Fruit fly (Drosophila melanogaster) whole organism, embryonic: Measurements from ENCODE around the gene cv-c.

Experiments used
- B-H1 ChIP-seq: fragments of 200-800 bp; sonication (Bioruptor generic); IDR thresholded peaks from 3 replicates; pipeline ENCODE4 v1.3.6; 2022; ENCODE audit warnings: missing biosample characterization, missing genetic modification characterization
- Bgb ChIP-seq: fragments of 200-800 bp; sonication (Bioruptor generic); IDR thresholded peaks from 2 replicates; pipeline ENCODE4 v1.3.6; 2022; ENCODE audit warnings: missing biosample characterization, missing genetic modification characterization; ENCODE audit not compliant: partially characterized antibody
- BtbVII ChIP-seq: fragments of 200-800 bp; sonication (Bioruptor generic); optimal IDR thresholded peaks from 3 replicates; lab custom pipeline; 2017; ENCODE audit warnings: missing biosample characterization, mild to moderate bottlenecking, missing genetic modification characterization
- CG10959 ChIP-seq: fragments of 200-800 bp; sonication (Bioruptor generic); IDR thresholded peaks from 2 replicates; pipeline ENCODE4 v1.3.6; 2022; ENCODE audit warnings: missing biosample characterization, missing genetic modification characterization
- CG11504 ChIP-seq: fragments of 200-800 bp; sonication (Bioruptor generic); optimal IDR thresholded peaks from 3 replicates; lab custom pipeline; 2019; ENCODE audit warnings: missing biosample characterization, mild to moderate bottlenecking, missing genetic modification characterization, moderate library complexity
- CG12391 ChIP-seq: fragments of 200-800 bp; sonication (Bioruptor generic); optimal IDR thresholded peaks from 3 replicates; lab custom pipeline; 2018; ENCODE audit warnings: missing biosample characterization, mild to moderate bottlenecking, missing genetic modification characterization, moderate library complexity
- CG13296 ChIP-seq: fragments of 200-800 bp; sonication (Bioruptor generic); optimal IDR thresholded peaks from 3 replicates; lab custom pipeline; 2018; ENCODE audit warnings: missing biosample characterization, mild to moderate bottlenecking, missing genetic modification characterization
- CG14050 ChIP-seq: fragments of 200-800 bp; sonication (Bioruptor generic); IDR thresholded peaks from 3 replicates; pipeline ENCODE4 v1.3.6; 2022; ENCODE audit warnings: missing biosample characterization, missing genetic modification characterization
- CG30403 ChIP-seq: fragments of 200-800 bp; sonication (Bioruptor generic); optimal IDR thresholded peaks from 3 replicates; lab custom pipeline; 2016; ENCODE audit warnings: missing biosample characterization, missing genetic modification characterization
- CG32532 ChIP-seq: fragments of 200-800 bp; sonication (Bioruptor generic); IDR thresholded peaks from 2 replicates; pipeline ENCODE4 v1.3.6; 2022; ENCODE audit warnings: missing biosample characterization, missing genetic modification characterization
- CG34376 ChIP-seq: fragments of 200-800 bp; sonication (Bioruptor generic); optimal IDR thresholded peaks from 2 replicates; lab custom pipeline; 2018; ENCODE audit warnings: missing biosample characterization, mild to moderate bottlenecking, missing genetic modification characterization
- CG34422 ChIP-seq: fragments of 200-800 bp; sonication (Bioruptor generic); IDR thresholded peaks from 3 replicates; pipeline ENCODE4 v1.3.6; 2022; ENCODE audit warnings: missing biosample characterization, missing genetic modification characterization
- CG4820 ChIP-seq: fragments of 200-800 bp; sonication (Bioruptor generic); optimal IDR thresholded peaks from 3 replicates; lab custom pipeline; 2016; ENCODE audit warnings: missing biosample characterization, missing genetic modification characterization
- CG6813 ChIP-seq: fragments of 200-800 bp; sonication (Bioruptor generic); optimal IDR thresholded peaks from 2 replicates; lab custom pipeline; 2017; ENCODE audit warnings: missing biosample characterization, missing genetic modification characterization, mild to moderate bottlenecking, moderate library complexity, missing genetic modification reagents
- CG7786 ChIP-seq: fragments of 200-800 bp; sonication (Bioruptor generic); optimal IDR thresholded peaks from 2 replicates; lab custom pipeline; 2016; ENCODE audit warnings: missing biosample characterization, missing genetic modification characterization
- CG7839 ChIP-seq: fragments of 200-800 bp; sonication (Bioruptor generic); optimal IDR thresholded peaks from 3 replicates; lab custom pipeline; 2018; ENCODE audit warnings: missing biosample characterization, mild to moderate bottlenecking, missing genetic modification characterization, moderate library complexity
- CG9727 ChIP-seq: fragments of 200-800 bp; sonication (Bioruptor generic); optimal IDR thresholded peaks from 3 replicates; lab custom pipeline; 2017; ENCODE audit warnings: missing biosample characterization, mild to moderate bottlenecking, missing genetic modification characterization
- CHES-1-like ChIP-seq: fragments of 200-800 bp; sonication (Bioruptor generic); optimal IDR thresholded peaks from 2 replicates; lab custom pipeline; 2016; ENCODE audit warnings: missing biosample characterization, missing genetic modification characterization
- D19B ChIP-seq: fragments of 200-800 bp; sonication (Bioruptor generic); optimal IDR thresholded peaks from 2 replicates; lab custom pipeline; 2017; ENCODE audit warnings: missing biosample characterization, mild to moderate bottlenecking, missing genetic modification characterization
- Dip2 ChIP-seq: fragments of 200-800 bp; sonication (Bioruptor generic); IDR thresholded peaks from 2 replicates; pipeline ENCODE4 v1.3.6; 2022; ENCODE audit warnings: missing biosample characterization, missing genetic modification characterization
- Eip74EF ChIP-seq, 2 experiments: fragments of 200-800 bp in 1 of 2; fragments of >200 bp in 1 of 2; sonication (Bioruptor generic) in 1 of 2; optimal IDR thresholded peaks; 2 replicates each; lab custom pipeline; 2017 to 2019; ENCODE audit warnings: missing biosample characterization in 2 of 2, missing genetic modification characterization in 2 of 2, mild to moderate bottlenecking in 1 of 2, moderate library complexity in 1 of 2
- Fer1 ChIP-seq: fragments of 200-800 bp; sonication (Bioruptor generic); optimal IDR thresholded peaks from 2 replicates; lab custom pipeline; 2017; ENCODE audit warnings: missing biosample characterization, mild to moderate bottlenecking, missing genetic modification characterization
- Gsc ChIP-seq: fragments of 200-800 bp; sonication (Bioruptor generic); IDR thresholded peaks from 2 replicates; pipeline ENCODE4 v1.3.6; 2022; ENCODE audit warnings: missing biosample characterization, missing genetic modification characterization
- Lim3 ChIP-seq: fragments of 200-800 bp; sonication (Bioruptor generic); IDR thresholded peaks from 2 replicates; pipeline ENCODE4 v1.3.6; 2022; ENCODE audit warnings: missing biosample characterization, missing genetic modification characterization
- Mad ChIP-seq: fragments of 200-800 bp; sonication (Bioruptor generic); optimal IDR thresholded peaks from 2 replicates; lab custom pipeline; 2016; ENCODE audit warnings: missing biosample characterization, missing genetic modification characterization
- Med ChIP-seq: fragments of 200-800 bp; sonication (Bioruptor generic); peaks from one replicate; lab custom pipeline; 2016; ENCODE audit warnings: missing biosample characterization, missing genetic modification characterization, mild to moderate bottlenecking, inconsistent platforms, moderate library complexity
- Meics ChIP-seq: fragments of 200-800 bp; sonication (Bioruptor generic); optimal IDR thresholded peaks from 2 replicates; lab custom pipeline; 2017; ENCODE audit warnings: missing biosample characterization, mild to moderate bottlenecking, missing genetic modification characterization
- Myb ChIP-seq: fragments of 200-800 bp; sonication (Bioruptor generic); optimal IDR thresholded peaks from 2 replicates; lab custom pipeline; 2016; ENCODE audit warnings: missing biosample characterization, missing genetic modification characterization
- NfI ChIP-seq: fragments of 200-800 bp; sonication (Bioruptor generic); optimal IDR thresholded peaks from 3 replicates; lab custom pipeline; 2018; ENCODE audit warnings: missing biosample characterization, mild to moderate bottlenecking, missing genetic modification characterization, moderate library complexity
- PHDP ChIP-seq: fragments of 200-800 bp; sonication (Bioruptor generic); optimal IDR thresholded peaks from 3 replicates; lab custom pipeline; 2018; ENCODE audit warnings: missing biosample characterization, mild to moderate bottlenecking, missing genetic modification characterization, moderate library complexity
- Pdp1 ChIP-seq, 2 experiments: fragments of 200-800 bp; sonication (Bioruptor generic); optimal IDR thresholded peaks; 3 replicates each; lab custom pipeline; 2016; ENCODE audit warnings: missing biosample characterization in 2 of 2, missing genetic modification characterization in 2 of 2, mild to moderate bottlenecking in 1 of 2, moderate library complexity in 1 of 2
- Sin3A ChIP-seq: fragments of >200 bp; optimal IDR thresholded peaks from 2 replicates; lab custom pipeline; 2018
- Sry-δ ChIP-seq: fragments of 200-800 bp; sonication (Bioruptor generic); optimal IDR thresholded peaks from 2 replicates; lab custom pipeline; 2016; ENCODE audit warnings: missing biosample characterization, missing genetic modification characterization
- Ssrp ChIP-seq: fragments of 200-800 bp; sonication (Bioruptor generic); optimal IDR thresholded peaks from 2 replicates; lab custom pipeline; 2018; ENCODE audit warnings: missing biosample characterization, mild to moderate bottlenecking, missing genetic modification characterization, moderate library complexity
- bcd ChIP-seq: fragments of 200-800 bp; sonication (Bioruptor generic); optimal IDR thresholded peaks from 2 replicates; lab custom pipeline; 2017; ENCODE audit warnings: missing biosample characterization, mild to moderate bottlenecking, missing genetic modification characterization
- cg ChIP-seq: fragments of 200-800 bp; sonication (Bioruptor generic); optimal IDR thresholded peaks from 3 replicates; lab custom pipeline; 2019; ENCODE audit warnings: missing biosample characterization, mild to moderate bottlenecking, missing genetic modification characterization, moderate library complexity
- chm ChIP-seq: fragments of 200-800 bp; sonication (Bioruptor generic); IDR thresholded peaks from 2 replicates; pipeline ENCODE4 v1.3.6; 2022; ENCODE audit warnings: missing biosample characterization, missing genetic modification characterization
- chn ChIP-seq: fragments of 200-800 bp; sonication (Bioruptor generic); optimal IDR thresholded peaks from 2 replicates; lab custom pipeline; 2016; ENCODE audit warnings: missing biosample characterization, missing genetic modification characterization
- dimm ChIP-seq: fragments of 200-800 bp; sonication (Bioruptor generic); IDR thresholded peaks from 2 replicates; pipeline ENCODE4 v1.3.6; 2022; ENCODE audit warnings: missing biosample characterization, missing genetic modification characterization
- emc ChIP-seq: fragments of 200-800 bp; sonication (Bioruptor generic); optimal IDR thresholded peaks from 2 replicates; lab custom pipeline; 2016; ENCODE audit warnings: missing biosample characterization, missing genetic modification characterization
- ems ChIP-seq: fragments of 200-800 bp; sonication (Bioruptor generic); optimal IDR thresholded peaks from 3 replicates; lab custom pipeline; 2016; ENCODE audit warnings: missing biosample characterization, missing genetic modification characterization
- eyg ChIP-seq: fragments of 200-800 bp; sonication (Bioruptor generic); optimal IDR thresholded peaks from 3 replicates; lab custom pipeline; 2016; ENCODE audit warnings: missing biosample characterization, missing genetic modification characterization
- gfzf ChIP-seq: fragments of 200-800 bp; sonication (Bioruptor generic); optimal IDR thresholded peaks from 2 replicates; lab custom pipeline; 2016; ENCODE audit warnings: missing biosample characterization, mild to moderate bottlenecking, missing genetic modification characterization, moderate library complexity
- grau ChIP-seq: fragments of 200-800 bp; optimal IDR thresholded peaks from 3 replicates; lab custom pipeline; 2019; ENCODE audit warnings: missing biosample characterization, mild to moderate bottlenecking, missing genetic modification characterization, moderate library complexity
- ken ChIP-seq: fragments of 200-800 bp; sonication (Bioruptor generic); IDR thresholded peaks from 3 replicates; pipeline ENCODE4 v1.3.6; 2022; ENCODE audit warnings: missing biosample characterization, missing genetic modification characterization
- kni ChIP-seq: fragments of 200-800 bp; sonication (Bioruptor generic); optimal IDR thresholded peaks from 3 replicates; lab custom pipeline; 2017; ENCODE audit warnings: mild to moderate bottlenecking, missing biosample characterization, missing genetic modification reagents, missing genetic modification characterization
- schlank ChIP-seq: fragments of 200-800 bp; sonication (Bioruptor generic); optimal IDR thresholded peaks from 2 replicates; lab custom pipeline; 2018; ENCODE audit warnings: missing biosample characterization, mild to moderate bottlenecking, missing genetic modification characterization
- shn ChIP-seq: fragments of 200-800 bp; sonication (Bioruptor generic); optimal IDR thresholded peaks from 3 replicates; lab custom pipeline; 2016; ENCODE audit warnings: missing biosample characterization, missing genetic modification characterization
- slbo ChIP-seq: fragments of 200-800 bp; sonication (Bioruptor generic); IDR thresholded peaks from 2 replicates; pipeline ENCODE4 v1.3.6; 2022; ENCODE audit warnings: missing biosample characterization, missing genetic modification characterization
- so ChIP-seq: fragments of 200-800 bp; sonication (Bioruptor generic); IDR thresholded peaks from 3 replicates; pipeline ENCODE4 v1.3.6; 2022; ENCODE audit warnings: missing biosample characterization, missing genetic modification characterization
- tgo ChIP-seq: fragments of 200-800 bp; sonication (Bioruptor generic); IDR thresholded peaks from 3 replicates; pipeline ENCODE4 v1.3.6; 2022; ENCODE audit warnings: missing biosample characterization, missing genetic modification characterization
- trem ChIP-seq: fragments of 200-800 bp; optimal IDR thresholded peaks from 3 replicates; lab custom pipeline; 2019; ENCODE audit warnings: missing biosample characterization, mild to moderate bottlenecking, missing genetic modification characterization, moderate library complexity

The cv-c gene

dm6 chr3R:14356619-14357018 lies 124.9 kb downstream of the cv-c start (continued):
- TF ChIP-seq chm (GFP tag; lab: Robert Waterston, UW) (no peak), Eip74EF (GFP tag; optimal IDR thresholded peaks at IDR 0.05; lab: Kevin White, UChicago) (no peak), CG4820 (GFP tag; lab: Kevin White, UChicago) (no peak), slbo (GFP tag; lab: Robert Waterston, UW) (peak; percentile 62), Myb (GFP tag; lab: Kevin White, UChicago) (no peak), CG14050 (no peak), PHDP (tag; lab: Kevin White, UChicago) (no peak), CG7839 (tag; lab: Kevin White, UChicago) (peak; percentile 31), CG9727 (GFP tag; lab: Kevin White, UChicago) (peak; percentile 36), cg (no peak), BtbVII (GFP tag; lab: Kevin White, UChicago) (no peak), so (GFP tag; lab: Robert Waterston, UW) (peak; percentile 63; the same call in 1 of the 3 replicates), Fer1 (GFP tag; lab: Kevin White, UChicago) (peak; percentile 34), B-H1 (GFP tag; lab: Robert Waterston, UW) (peak; percentile 24; the same call in 1 of the 3 replicates), Gsc (GFP tag; lab: Robert Waterston, UW) (no peak), Sin3A (lab: Kevin White, UChicago) (no peak), CHES-1-like (GFP tag; lab: Kevin White, UChicago) (no peak), ken (GFP tag; lab: Robert Waterston, UW) (0 out of 3 replicates have a peak, but pooled peaks have one; percentile 42), D19B (GFP tag; lab: Kevin White, UChicago) (no peak), Bgb (GFP tag; lab: Robert Waterston, UW) (no peak), kni (GFP tag; lab: Kevin White, UChicago) (no peak), emc (GFP tag; lab: Kevin White, UChicago) (no peak), CG34376 (GFP tag; lab: Kevin White, UChicago) (no peak), CG6813 (GFP tag; lab: Kevin White, UChicago) (no peak), trem (tag; lab: Kevin White, UChicago) (no peak), schlank (tag; lab: Kevin White, UChicago) (no peak), dimm (GFP tag; lab: Robert Waterston, UW) (peak; percentile 27; the same call in 1 of the 2 replicates), Ssrp (tag; lab: Kevin White, UChicago) (no peak), Meics (GFP tag; lab: Kevin White, UChicago) (peak; percentile 36), CG34422 (peak; percentile 53; the same call in 1 of the 3 replicates), CG10959 (GFP tag; lab: Robert Waterston, UW) (no peak), CG32532 (GFP tag; lab: Robert Waterston, UW) (no peak), ems (GFP tag; lab: Kevin White, UChicago) (no peak), Lim3 (GFP tag; lab: Robert Waterston, UW) (no peak), Dip2 (GFP tag; lab: Robert Waterston, UW) (no peak), CG7786 (GFP tag; lab: Kevin White, UChicago) (no peak), Pdp1 (GFP tag; optimal IDR thresholded peaks at IDR 0.05; lab: Kevin White, UChicago) (peak; percentile 1 to 29), bcd (GFP tag; lab: Kevin White, UChicago) (peak; percentile 18), CG12391 (tag; lab: Kevin White, UChicago) (peak; percentile 30), eyg (GFP tag; lab: Kevin White, UChicago) (no peak), gfzf (GFP tag; lab: Kevin White, UChicago) (no peak), tgo (peak; percentile 39; the same call in 2 of the 3 replicates), chn (GFP tag; lab: Kevin White, UChicago) (peak; percentile 2), Sry-δ (GFP tag; lab: Kevin White, UChicago) (no peak), shn (GFP tag; lab: Kevin White, UChicago) (no peak), NfI (peak; percentile 20), grau (tag; lab: Kevin White, UChicago) (peak; percentile 28), CG13296 (GFP tag; lab: Kevin White, UChicago) (no peak), CG11504 (tag; lab: Kevin White, UChicago) (peak; percentile 49), Med (GFP tag; lab: Kevin White, UChicago) (peak; percentile 91), CG30403 (GFP tag; lab: Kevin White, UChicago) (peak; percentile 35), Mad (GFP tag; lab: Kevin White, UChicago) (no peak)
